Worm (Caenorhabditis elegans) whole organism, young adult: ENCODE measurements around the gene mrpl-18.
A peak's percentile ranks its signal among the peaks of the same experiment; 100 is the strongest.

ENCODE experiments used
- T26A5.8 ChIP-seq: sonication (generic microtip); optimal IDR thresholded peaks from 2 replicates; lab custom pipeline; 2016; ENCODE audit warnings: missing genetic modification characterization, missing compliant biosample characterization
- cebp-1 ChIP-seq, 2 experiments: fragments of 200-800 bp in 1 of 2; sonication (Bioruptor generic) in 1 of 2; sonication (generic microtip) in 1 of 2; IDR thresholded peaks in 1 of 2; optimal IDR thresholded peaks in 1 of 2; 2 replicates each; pipeline versions ENCODE4 v1.3.6 to Lab custom; 2017 to 2022; ENCODE audit warnings: missing compliant biosample characterization in 2 of 2, missing genetic modification characterization in 2 of 2, mild to moderate bottlenecking in 1 of 2, missing genetic modification reagents in 1 of 2, moderate library complexity in 1 of 2
- egl-44 ChIP-seq: fragments of 200-800 bp; sonication (Bioruptor generic); IDR thresholded peaks from 2 replicates; pipeline ENCODE4 v1.3.6; 2022; ENCODE audit warnings: missing genetic modification reagents, missing genetic modification characterization, missing compliant biosample characterization
- hmg-1.2 ChIP-seq: fragments of 200-800 bp; sonication (Bioruptor generic); IDR thresholded peaks from 2 replicates; pipeline ENCODE4 v1.3.6; 2022; ENCODE audit warnings: missing genetic modification reagents, missing genetic modification characterization, missing compliant biosample characterization
- madf-10 ChIP-seq: sonication (generic microtip); optimal IDR thresholded peaks from 2 replicates; lab custom pipeline; 2016; ENCODE audit warnings: mild to moderate bottlenecking, missing genetic modification characterization, missing compliant biosample characterization
- nfyb-1 ChIP-seq: fragments of 200-800 bp; sonication (Bioruptor generic); IDR thresholded peaks from 2 replicates; pipeline ENCODE4 v1.3.6; 2022; ENCODE audit warnings: missing genetic modification reagents, missing genetic modification characterization, missing compliant biosample characterization
- rcor-1 ChIP-seq: fragments of 200-800 bp; sonication (Bioruptor generic); IDR thresholded peaks from 2 replicates; pipeline ENCODE4 v1.3.6; 2022; ENCODE audit warnings: missing genetic modification reagents, missing genetic modification characterization, missing compliant biosample characterization

DNA sequence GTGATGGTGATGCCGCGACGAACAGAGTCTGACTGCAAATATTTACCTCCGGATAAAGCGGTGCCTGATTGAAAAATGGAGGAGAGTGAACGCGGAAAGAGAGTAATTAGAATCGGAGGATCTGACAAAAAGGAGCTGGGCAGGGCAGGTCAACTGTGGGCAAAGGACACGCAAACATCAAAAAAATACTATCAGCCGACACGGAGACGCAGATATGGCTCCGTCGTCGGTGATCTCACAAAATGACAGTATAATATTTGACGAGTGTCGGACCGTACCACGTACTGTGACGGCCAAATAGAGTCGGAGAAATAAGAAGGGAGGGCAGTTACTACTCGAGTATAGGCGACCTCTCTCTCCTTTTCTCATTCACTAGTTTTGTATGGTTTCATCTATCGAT lies 12.3 kb upstream of the mrpl-18 start:
- TF ChIP-seq madf-10 (no peak), nfyb-1 (GFP tag; lab: Robert Waterston, UW) (peak; percentile 39; the same call in 1 of the 2 replicates), rcor-1 (no peak), T26A5.8 (no peak), hmg-1.2 (GFP tag; lab: Robert Waterston, UW) (no peak), cebp-1 (GFP tag; IDR thresholded peaks at IDR 0.05; lab: Robert Waterston, UW) (no peak), cebp-1 (tag; optimal IDR thresholded peaks at IDR 0.05; lab: Kevin White, UChicago) (no peak), egl-44 (no peak)
